Worm (Caenorhabditis elegans) whole organism, L4 larva: ENCODE data around the gene srt-56.

Experiments used
- T26A8.4 ChIP-seq: fragments of 200-800 bp; sonication (Bioruptor generic); IDR thresholded peaks from 2 replicates; pipeline ENCODE4 v1.3.6; 2022; ENCODE audit warnings: missing genetic modification characterization, missing compliant biosample characterization
- Y5F2A.4 ChIP-seq: fragments of 200-800 bp; sonication (Bioruptor generic); optimal IDR thresholded peaks from 2 replicates; lab custom pipeline; 2018; ENCODE audit warnings: mild to moderate bottlenecking, missing genetic modification characterization, missing compliant biosample characterization
- fos-1 ChIP-seq: fragments of 150-350 bp; optimal IDR thresholded peaks from 2 replicates; lab custom pipeline; 2014; ENCODE audit warnings: missing biosample characterization, missing genetic modification characterization
- hif-1 ChIP-seq, 2 experiments: sonication (generic microtip); optimal IDR thresholded peaks; 2 replicates each; lab custom pipeline; 2016 to 2017; ENCODE audit warnings: missing compliant biosample characterization in 2 of 2, missing genetic modification characterization in 2 of 2, missing genetic modification reagents in 2 of 2, missing genotype in 2 of 2, mild to moderate bottlenecking in 1 of 2
- jun-1 ChIP-seq: fragments of 150-350 bp; optimal IDR thresholded peaks from 2 replicates; lab custom pipeline; 2014; ENCODE audit warnings: missing biosample characterization, missing genetic modification reagents, missing genetic modification characterization
- zfp-3 ChIP-seq: fragments of 200-800 bp; sonication (Bioruptor generic); conservative IDR thresholded peaks from 2 replicates; pipeline ENCODE4 v1.3.6; 2022; ENCODE audit warnings: missing genetic modification reagents, missing genetic modification characterization, missing compliant biosample characterization

DNA sequence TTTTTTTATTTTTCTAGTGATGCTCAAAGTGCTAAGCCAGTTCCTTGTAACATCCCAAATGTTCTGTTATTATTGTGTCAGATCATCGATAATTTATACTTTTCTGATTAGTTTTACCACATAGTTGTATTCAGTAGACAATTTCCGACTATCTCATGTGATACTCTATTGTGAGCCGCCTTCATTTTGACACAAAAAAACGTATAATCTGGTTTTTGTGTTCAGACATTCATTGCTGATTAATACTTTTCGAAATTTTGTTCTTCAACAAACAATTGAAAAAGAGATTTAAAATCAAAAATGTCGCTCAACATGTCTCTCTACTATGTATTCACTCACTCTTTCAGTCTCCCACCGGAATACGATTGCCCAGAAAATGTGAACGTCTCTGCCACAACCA is 40.2 kb downstream of the srt-56 start, which contains the start of gene srt-7:
- no peak for TF ChIP-seq Y5F2A.4 (GFP tag; lab: Kevin White, UChicago)
- TF ChIP-seq T26A8.4 (GFP tag; lab: Robert Waterston, UW): no peak
- TF ChIP-seq hif-1 (tag; optimal IDR thresholded peaks at IDR 0.05; lab: Kevin White, UChicago): no peak
- TF ChIP-seq fos-1: no peak
- TF ChIP-seq zfp-3 (GFP tag; lab: Robert Waterston, UW): no peak
- TF ChIP-seq jun-1 (tag; lab: Kevin White, UChicago): no peak
